Worm (Caenorhabditis elegans) whole organism, late embryonic: Measurements from ENCODE around the gene rif-1.2.
A peak's percentile ranks its signal among the peaks of the same experiment; 100 is the strongest.

ENCODE experiments used
- C08G9.2 ChIP-seq: sonication (generic microtip); optimal IDR thresholded peaks from 2 replicates; lab custom pipeline; 2016; ENCODE audit warnings: mild to moderate bottlenecking, missing genetic modification characterization, moderate library complexity, missing compliant biosample characterization
- C38D4.7 ChIP-seq: fragments of 200-800 bp; sonication (Bioruptor generic); optimal IDR thresholded peaks from 2 replicates; lab custom pipeline; 2018; ENCODE audit warnings: mild to moderate bottlenecking, missing genetic modification characterization, moderate library complexity, missing compliant biosample characterization
- F13H6.1 ChIP-seq: sonication (generic microtip); optimal IDR thresholded peaks from 2 replicates; lab custom pipeline; 2016; ENCODE audit warnings: missing genetic modification characterization, missing compliant biosample characterization
- K02D7.2 ChIP-seq: sonication (generic microtip); optimal IDR thresholded peaks from 2 replicates; lab custom pipeline; 2017; ENCODE audit warnings: mild to moderate bottlenecking, missing genetic modification characterization, missing compliant biosample characterization
- K09A11.1 ChIP-seq: sonication (generic microtip); optimal IDR thresholded peaks from 2 replicates; lab custom pipeline; 2017; ENCODE audit warnings: antibody characterized with exemption, mild to moderate bottlenecking, missing genetic modification characterization, missing compliant biosample characterization; ENCODE audit not compliant: insufficient read depth
- T23F11.4 ChIP-seq: fragments of 200-800 bp; sonication (Bioruptor generic); optimal IDR thresholded peaks from 2 replicates; lab custom pipeline; 2018; ENCODE audit warnings: mild to moderate bottlenecking, missing genetic modification characterization, missing compliant biosample characterization
- ahr-1 ChIP-seq: sonication (generic microtip); optimal IDR thresholded peaks from 2 replicates; lab custom pipeline; 2016; ENCODE audit warnings: missing genetic modification characterization, missing compliant biosample characterization
- ama-1 ChIP-seq: fragments of 150-350 bp; optimal IDR thresholded peaks from 2 replicates; lab custom pipeline; 2014
- ceh-14 ChIP-seq: sonication (generic microtip); optimal IDR thresholded peaks from 2 replicates; lab custom pipeline; 2016; ENCODE audit warnings: missing genotype, missing genetic modification characterization, missing compliant biosample characterization
- ceh-18 ChIP-seq: sonication (generic microtip); optimal IDR thresholded peaks from 2 replicates; lab custom pipeline; 2016; ENCODE audit warnings: missing genetic modification characterization, missing compliant biosample characterization
- ceh-19 ChIP-seq: fragments of 200-800 bp; sonication (Bioruptor generic); optimal IDR thresholded peaks from 2 replicates; lab custom pipeline; 2018; ENCODE audit warnings: mild to moderate bottlenecking, missing genetic modification characterization, missing compliant biosample characterization
- ceh-2 ChIP-seq: sonication (generic microtip); optimal IDR thresholded peaks from 2 replicates; lab custom pipeline; 2016; ENCODE audit warnings: missing genotype, missing genetic modification characterization, missing compliant biosample characterization
- ceh-22 ChIP-seq: sonication (generic microtip); optimal IDR thresholded peaks from 2 replicates; lab custom pipeline; 2017; ENCODE audit warnings: missing biosample characterization, missing genetic modification characterization
- ceh-24 ChIP-seq: sonication (generic microtip); optimal IDR thresholded peaks from 2 replicates; lab custom pipeline; 2016; ENCODE audit warnings: mild to moderate bottlenecking, missing genetic modification characterization, missing compliant biosample characterization
- ceh-30 ChIP-seq: fragments of 150-350 bp; optimal IDR thresholded peaks from 2 replicates; lab custom pipeline; 2014; ENCODE audit warnings: missing biosample characterization, missing genetic modification characterization
- ceh-31 ChIP-seq: sonication (generic microtip); optimal IDR thresholded peaks from 2 replicates; lab custom pipeline; 2016; ENCODE audit warnings: missing genetic modification characterization, missing compliant biosample characterization
- ceh-34 ChIP-seq: sonication (generic microtip); optimal IDR thresholded peaks from 2 replicates; lab custom pipeline; 2016; ENCODE audit warnings: mild to moderate bottlenecking, missing genetic modification characterization, missing compliant biosample characterization
- ceh-48 ChIP-seq: sonication (generic microtip); optimal IDR thresholded peaks from 2 replicates; lab custom pipeline; 2016; ENCODE audit warnings: missing genetic modification characterization, inconsistent platforms, missing compliant biosample characterization
- ceh-6 ChIP-seq: fragments of 200-800 bp; sonication (Bioruptor generic); optimal IDR thresholded peaks from 2 replicates; lab custom pipeline; 2018; ENCODE audit warnings: mild to moderate bottlenecking, missing genetic modification characterization, missing compliant biosample characterization
- ceh-9 ChIP-seq: sonication (generic microtip); optimal IDR thresholded peaks from 2 replicates; lab custom pipeline; 2016; ENCODE audit warnings: mild to moderate bottlenecking, missing genetic modification characterization, inconsistent platforms, missing compliant biosample characterization
- che-1 ChIP-seq: sonication (generic microtip); optimal IDR thresholded peaks from 2 replicates; lab custom pipeline; 2016; ENCODE audit warnings: mild to moderate bottlenecking, missing genetic modification characterization, missing compliant biosample characterization
- dve-1 ChIP-seq: sonication (generic microtip); optimal IDR thresholded peaks from 2 replicates; lab custom pipeline; 2017; ENCODE audit warnings: antibody characterized with exemption, mild to moderate bottlenecking, missing genetic modification characterization, missing compliant biosample characterization
- elt-2 ChIP-seq: sonication (generic microtip); optimal IDR thresholded peaks from 2 replicates; lab custom pipeline; 2016; ENCODE audit warnings: missing genetic modification reagents, missing genetic modification characterization, missing compliant biosample characterization
- elt-4 ChIP-seq: sonication (generic microtip); optimal IDR thresholded peaks from 2 replicates; lab custom pipeline; 2016; ENCODE audit warnings: missing genetic modification characterization, missing compliant biosample characterization
- eyg-1 ChIP-seq: sonication (generic microtip); optimal IDR thresholded peaks from 2 replicates; lab custom pipeline; 2016; ENCODE audit warnings: missing genotype, missing genetic modification characterization, missing compliant biosample characterization
- gmeb-2 ChIP-seq: sonication (generic microtip); optimal IDR thresholded peaks from 2 replicates; lab custom pipeline; 2016; ENCODE audit warnings: missing genetic modification characterization, inconsistent platforms, missing compliant biosample characterization
- hlh-13 ChIP-seq: fragments of 200-800 bp; sonication (Bioruptor generic); optimal IDR thresholded peaks from 2 replicates; lab custom pipeline; 2018; ENCODE audit warnings: mild to moderate bottlenecking, missing genetic modification characterization, missing compliant biosample characterization
- hlh-15 ChIP-seq: sonication (generic microtip); optimal IDR thresholded peaks from 2 replicates; lab custom pipeline; 2016; ENCODE audit warnings: missing genetic modification characterization, missing compliant biosample characterization
- hlh-30 ChIP-seq: sonication (generic microtip); optimal IDR thresholded peaks from 2 replicates; lab custom pipeline; 2017; ENCODE audit warnings: antibody characterized with exemption, missing genetic modification characterization, missing compliant biosample characterization; ENCODE audit not compliant: insufficient read depth
- hlh-8 ChIP-seq: sonication (generic microtip); optimal IDR thresholded peaks from 2 replicates; lab custom pipeline; 2016; ENCODE audit warnings: missing genotype, missing genetic modification characterization, missing compliant biosample characterization
- lim-6 ChIP-seq: sonication (generic microtip); optimal IDR thresholded peaks from 2 replicates; lab custom pipeline; 2016; ENCODE audit warnings: missing genetic modification characterization, missing compliant biosample characterization
- lin-11 ChIP-seq: fragments of 200-800 bp; sonication (Bioruptor generic); optimal IDR thresholded peaks from 2 replicates; lab custom pipeline; 2018; ENCODE audit warnings: mild to moderate bottlenecking, missing genetic modification characterization, missing compliant biosample characterization
- madf-2 ChIP-seq: sonication (generic microtip); optimal IDR thresholded peaks from 2 replicates; lab custom pipeline; 2017; ENCODE audit warnings: missing genetic modification characterization, missing compliant biosample characterization
- mec-3 ChIP-seq: sonication (generic microtip); optimal IDR thresholded peaks from 2 replicates; lab custom pipeline; 2016; ENCODE audit warnings: borderline replicate concordance, missing genetic modification characterization, missing compliant biosample characterization
- nfya-1 ChIP-seq: sonication (generic microtip); optimal IDR thresholded peaks from 2 replicates; lab custom pipeline; 2017; ENCODE audit warnings: missing genetic modification characterization, mild to moderate bottlenecking, missing compliant biosample characterization, antibody characterized with exemption, moderate library complexity
- npax-4 ChIP-seq: sonication (generic microtip); optimal IDR thresholded peaks from 2 replicates; lab custom pipeline; 2016; ENCODE audit warnings: missing genetic modification characterization, missing compliant biosample characterization
- odd-2 ChIP-seq: sonication (generic microtip); optimal IDR thresholded peaks from 2 replicates; lab custom pipeline; 2017; ENCODE audit warnings: antibody characterized with exemption, mild to moderate bottlenecking, missing genetic modification characterization, missing compliant biosample characterization
- pag-3 ChIP-seq: sonication (generic microtip); optimal IDR thresholded peaks from 2 replicates; lab custom pipeline; 2016; ENCODE audit warnings: missing compliant biosample characterization, missing genetic modification characterization, borderline replicate concordance
- pat-9 ChIP-seq: fragments of 200-800 bp; sonication (Bioruptor generic); optimal IDR thresholded peaks from 2 replicates; lab custom pipeline; 2018; ENCODE audit warnings: mild to moderate bottlenecking, missing genetic modification characterization, moderate library complexity, missing compliant biosample characterization
- pax-1 ChIP-seq: fragments of 150-350 bp; optimal IDR thresholded peaks from 2 replicates; lab custom pipeline; 2014; ENCODE audit warnings: missing biosample characterization, missing genetic modification characterization
- pha-2 ChIP-seq: sonication (generic microtip); optimal IDR thresholded peaks from 2 replicates; lab custom pipeline; 2017; ENCODE audit warnings: mild to moderate bottlenecking, missing genetic modification characterization, missing compliant biosample characterization
- pros-1 ChIP-seq: fragments of 150-350 bp; optimal IDR thresholded peaks from 2 replicates; lab custom pipeline; 2014; ENCODE audit warnings: missing biosample characterization, missing genetic modification reagents, missing genetic modification characterization
- ref-2 ChIP-seq: sonication (generic microtip); optimal IDR thresholded peaks from 2 replicates; lab custom pipeline; 2016; ENCODE audit warnings: missing genetic modification characterization, missing compliant biosample characterization
- rnt-1 ChIP-seq: sonication (generic microtip); optimal IDR thresholded peaks from 2 replicates; lab custom pipeline; 2016; ENCODE audit warnings: missing genetic modification characterization, missing compliant biosample characterization
- sdc-2 ChIP-seq: sonication (generic microtip); optimal IDR thresholded peaks from 2 replicates; lab custom pipeline; 2016; ENCODE audit warnings: missing genotype, missing genetic modification characterization, missing compliant biosample characterization
- sox-4 ChIP-seq: sonication (generic microtip); optimal IDR thresholded peaks from 2 replicates; lab custom pipeline; 2017; ENCODE audit warnings: mild to moderate bottlenecking, missing genetic modification characterization, inconsistent platforms, missing compliant biosample characterization
- tbx-2 ChIP-seq: sonication (generic microtip); optimal IDR thresholded peaks from 2 replicates; lab custom pipeline; 2016; ENCODE audit warnings: missing genetic modification characterization, missing compliant biosample characterization
- tbx-7 ChIP-seq: sonication (generic microtip); optimal IDR thresholded peaks from 2 replicates; lab custom pipeline; 2016; ENCODE audit warnings: missing genotype, missing genetic modification characterization, missing compliant biosample characterization
- unc-3 ChIP-seq, 2 experiments: fragments of 200-800 bp in 1 of 2; sonication (Bioruptor generic) in 1 of 2; sonication (generic microtip) in 1 of 2; conservative IDR thresholded peaks in 1 of 2; optimal IDR thresholded peaks in 1 of 2; 2 replicates each; pipeline versions ENCODE4 v1.3.6 to Lab custom; 2016 to 2022; ENCODE audit warnings: missing compliant biosample characterization in 2 of 2, missing genetic modification characterization in 2 of 2, missing genetic modification reagents in 1 of 2
- unc-42 ChIP-seq: sonication (generic microtip); optimal IDR thresholded peaks from 2 replicates; lab custom pipeline; 2016; ENCODE audit warnings: missing genotype, missing genetic modification characterization, missing compliant biosample characterization
- unc-55 ChIP-seq: sonication (generic microtip); optimal IDR thresholded peaks from 2 replicates; lab custom pipeline; 2017; ENCODE audit warnings: missing biosample characterization, missing genetic modification reagents, missing genetic modification characterization

Gene rif-1.2

DNA sequence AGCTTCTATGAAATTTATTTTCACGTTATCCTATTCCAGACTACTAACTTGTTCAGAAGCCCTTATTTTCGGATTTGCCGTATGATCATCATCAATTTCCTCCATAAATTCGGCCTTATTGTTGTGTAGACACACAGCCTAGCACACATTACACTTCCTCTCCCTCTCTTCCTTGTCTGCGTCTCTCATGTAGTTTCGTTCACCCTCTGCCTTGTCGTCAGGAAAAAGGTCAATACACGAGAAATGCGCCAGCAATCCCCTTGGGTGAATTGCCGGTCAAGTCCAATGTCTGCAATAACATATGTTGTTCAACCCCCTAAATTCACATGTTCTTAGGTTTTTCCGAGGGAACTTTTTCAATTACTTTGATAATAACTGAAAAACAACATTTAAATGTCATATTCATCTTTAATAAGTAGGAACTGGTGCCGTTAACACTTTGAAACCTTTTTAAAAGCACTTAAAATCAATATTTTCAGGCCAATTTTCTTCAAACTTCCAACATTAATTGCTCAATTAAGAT lies 22.6 kb upstream of the rif-1.2 start, which contains the start of gene F17E5.2:
F17E5.2 (plus strand) TSS at position 473 of the 523 bp plus-strand sequence.
- TF ChIP-seq ceh-34 (tag; lab: Kevin White, UChicago), result peak; percentile 77
- peak; percentile 9 for TF ChIP-seq C08G9.2 (tag; lab: Kevin White, UChicago)
- TF ChIP-seq lim-6 (tag; lab: Kevin White, UChicago), result no peak
- TF ChIP-seq tbx-2 (tag; lab: Kevin White, UChicago), result peak; percentile 68
- peak; percentile 83 for TF ChIP-seq unc-42 (tag; lab: Kevin White, UChicago)
- TF ChIP-seq ceh-14 (tag; lab: Kevin White, UChicago), result no peak
- TF ChIP-seq ceh-6 (GFP tag; lab: Kevin White, UChicago), result peak; percentile 20
- no peak for TF ChIP-seq lin-11 (tag; lab: Kevin White, UChicago)
- peak; percentile 12 for TF ChIP-seq F13H6.1 (tag; lab: Kevin White, UChicago)
- peak; percentile 18 for TF ChIP-seq pat-9 (tag; lab: Kevin White, UChicago)
- no peak for TF ChIP-seq che-1
- no peak for TF ChIP-seq dve-1 (tag; lab: Kevin White, UChicago)
- TF ChIP-seq ref-2, result peak; percentile 74
- TF ChIP-seq rnt-1 (tag; lab: Kevin White, UChicago), result peak; percentile 32
- no peak for TF ChIP-seq pag-3
- TF ChIP-seq pha-2 (tag; lab: Kevin White, UChicago), result no peak
- no peak; the same call in 1 of the 2 replicates for TF ChIP-seq unc-3 (GFP tag; conservative IDR thresholded peaks at IDR 0.05; lab: Robert Waterston, UW)
- TF ChIP-seq unc-3 (tag; optimal IDR thresholded peaks at IDR 0.05; lab: Kevin White, UChicago), result no peak
- TF ChIP-seq ceh-31 (tag; lab: Kevin White, UChicago), result peak; percentile 77
- no peak for TF ChIP-seq ceh-2 (tag; lab: Kevin White, UChicago)
- no peak for TF ChIP-seq mec-3 (tag; lab: Kevin White, UChicago)
- no peak for TF ChIP-seq ceh-9 (tag; lab: Kevin White, UChicago)
- TF ChIP-seq sdc-2 (tag; lab: Kevin White, UChicago), result peak; percentile 83
- no peak for TF ChIP-seq ceh-24 (tag; lab: Kevin White, UChicago)
- no peak for TF ChIP-seq hlh-15 (tag; lab: Kevin White, UChicago)
- TF ChIP-seq hlh-13 (GFP tag; lab: Kevin White, UChicago), result no peak
- TF ChIP-seq ceh-30, result peak; percentile 94
- no peak for TF ChIP-seq T23F11.4 (GFP tag; lab: Kevin White, UChicago)
- TF ChIP-seq odd-2 (tag; lab: Kevin White, UChicago), result no peak
- TF ChIP-seq K02D7.2, result no peak
- TF ChIP-seq nfya-1, result peak; percentile 85
- no peak for TF ChIP-seq madf-2 (tag; lab: Kevin White, UChicago)
- TF ChIP-seq C38D4.7 (GFP tag; lab: Kevin White, UChicago), result no peak
- no peak for TF ChIP-seq ama-1 (lab: Kevin White, UChicago)
- peak; percentile 84 for TF ChIP-seq ceh-18 (tag; lab: Kevin White, UChicago)
- TF ChIP-seq elt-4 (tag; lab: Kevin White, UChicago), result no peak
- peak; percentile 71 for TF ChIP-seq unc-55 (GFP tag; lab: Kevin White, UChicago)
- TF ChIP-seq npax-4 (tag; lab: Kevin White, UChicago), result no peak
- peak; percentile 71 for TF ChIP-seq ceh-48 (tag; lab: Kevin White, UChicago)
- TF ChIP-seq hlh-8, result peak; percentile 70
- peak; percentile 32 for TF ChIP-seq hlh-30 (tag; lab: Kevin White, UChicago)
- TF ChIP-seq ceh-22 (tag; lab: Kevin White, UChicago), result no peak
- no peak for TF ChIP-seq sox-4 (tag; lab: Kevin White, UChicago)
- TF ChIP-seq K09A11.1 (tag; lab: Kevin White, UChicago), result no peak
- peak; percentile 10 for TF ChIP-seq elt-2 (tag; lab: Kevin White, UChicago)
- TF ChIP-seq ceh-19 (GFP tag; lab: Kevin White, UChicago), result no peak
- TF ChIP-seq gmeb-2 (tag; lab: Kevin White, UChicago), result no peak
- no peak for TF ChIP-seq eyg-1
- TF ChIP-seq pros-1 (tag; lab: Kevin White, UChicago), result peak; percentile 78
- TF ChIP-seq tbx-7 (tag; lab: Kevin White, UChicago), result no peak
- no peak for TF ChIP-seq ahr-1 (tag; lab: Kevin White, UChicago)
- no peak for TF ChIP-seq pax-1
- TF ChIP-seq, all 69 proteins: peak for 20
